Worm (Caenorhabditis elegans): ENCODE measurements around the gene ZK673.11.

- TF ChIP-seq him-1 (tag; optimal IDR thresholded peaks at IDR 0.05) (no peak), W03F9.2 (tag; optimal IDR thresholded peaks at IDR 0.05) (no peak), dao-5 (tag; optimal IDR thresholded peaks at IDR 0.05) (no peak)
Observed at ce11 chrII:10447348-10448316, 9.4 kb upstream of the ZK673.11 start, which contains the start of gene ZK673.2.
